Fruit fly (Drosophila melanogaster) whole organism, wandering third instar larva: ENCODE data around the gene CG4009.
A peak's percentile ranks its signal among the peaks of the same experiment; 100 is the strongest.

Experiments used
- Abd-B ChIP-seq: fragments of >200 bp; optimal IDR thresholded peaks from 2 replicates; lab custom pipeline; 2017; ENCODE audit warnings: missing biosample characterization, missing genetic modification characterization
- CG32264 ChIP-seq: fragments of 200-800 bp; sonication (Bioruptor generic); optimal IDR thresholded peaks from 2 replicates; lab custom pipeline; 2016; ENCODE audit warnings: missing biosample characterization, missing genetic modification characterization
- CG9705 ChIP-seq: fragments of 200-800 bp; sonication (Bioruptor generic); optimal IDR thresholded peaks from 2 replicates; lab custom pipeline; 2018; ENCODE audit warnings: missing biosample characterization, mild to moderate bottlenecking, missing genetic modification characterization
- CrebA ChIP-seq: fragments of 200-800 bp; sonication (Bioruptor generic); optimal IDR thresholded peaks from 2 replicates; lab custom pipeline; 2016; ENCODE audit warnings: missing biosample characterization, mild to moderate bottlenecking, missing genetic modification characterization, borderline replicate concordance
- Dfd ChIP-seq: fragments of >200 bp; optimal IDR thresholded peaks from 2 replicates; lab custom pipeline; 2017; ENCODE audit warnings: missing biosample characterization, missing genetic modification characterization
- Dif ChIP-seq: fragments of 200-275, 200-300 bp; sonication (Bioruptor generic); optimal IDR thresholded peaks from 2 replicates; lab custom pipeline; 2018; ENCODE audit warnings: missing biosample characterization, missing genetic modification characterization; ENCODE audit not compliant: partially characterized antibody
- GATAd ChIP-seq: sonication (Bioruptor generic); optimal IDR thresholded peaks from 2 replicates; lab custom pipeline; 2016; ENCODE audit warnings: missing biosample characterization, missing genetic modification characterization
- HLH106 ChIP-seq: fragments of 200-800 bp; optimal IDR thresholded peaks from 3 replicates; lab custom pipeline; 2019; ENCODE audit warnings: missing biosample characterization, mild to moderate bottlenecking, missing genetic modification characterization, moderate library complexity
- Hnf4 ChIP-seq: fragments of 200-800 bp; sonication (Bioruptor generic); optimal IDR thresholded peaks from 2 replicates; lab custom pipeline; 2016; ENCODE audit warnings: missing biosample characterization, mild to moderate bottlenecking, missing genetic modification characterization
- Hr78 ChIP-seq: fragments of >200 bp; optimal IDR thresholded peaks from 2 replicates; lab custom pipeline; 2017; ENCODE audit warnings: missing biosample characterization, missing genetic modification characterization
- Hr83 ChIP-seq: fragments of 200-300 bp; sonication (Bioruptor generic); optimal IDR thresholded peaks from 2 replicates; lab custom pipeline; 2016; ENCODE audit warnings: missing biosample characterization, mild to moderate bottlenecking, missing genetic modification characterization, moderate library complexity; ENCODE audit not compliant: poor library complexity, severe bottlenecking
- Jra ChIP-seq: sonication (Bioruptor generic); optimal IDR thresholded peaks from 2 replicates; lab custom pipeline; 2016; ENCODE audit warnings: missing biosample characterization, missing genetic modification characterization
- Mio ChIP-seq: sonication (Bioruptor generic); optimal IDR thresholded peaks from 2 replicates; lab custom pipeline; 2016; ENCODE audit warnings: missing biosample characterization, missing genetic modification characterization
- Myc ChIP-seq: fragments of >200 bp; optimal IDR thresholded peaks from 2 replicates; lab custom pipeline; 2017
- N ChIP-seq: fragments of >200 bp; optimal IDR thresholded peaks from 2 replicates; lab custom pipeline; 2018; ENCODE audit warnings: missing biosample characterization, missing external identifiers, missing genetic modification characterization
- OdsH ChIP-seq: fragments of 200-800 bp; sonication (Bioruptor generic); optimal IDR thresholded peaks from 2 replicates; lab custom pipeline; 2016; ENCODE audit warnings: missing biosample characterization, mild to moderate bottlenecking, missing genetic modification characterization
- Rel ChIP-seq, 2 experiments: fragments of 200-800 bp; sonication (Bioruptor generic) in 1 of 2; optimal IDR thresholded peaks; 2 replicates in 1 of 2; 3 replicates in 1 of 2; lab custom pipeline; 2016 to 2019; ENCODE audit warnings: mild to moderate bottlenecking in 2 of 2, missing biosample characterization in 2 of 2, missing genetic modification characterization in 2 of 2, moderate library complexity in 1 of 2
- Sp1 ChIP-seq: fragments of 200-800 bp; sonication (Bioruptor generic); optimal IDR thresholded peaks from 3 replicates; lab custom pipeline; 2019; ENCODE audit warnings: missing biosample characterization, mild to moderate bottlenecking, missing genetic modification characterization, moderate library complexity
- Vsx2 ChIP-seq: fragments of 200-300, 225-300 bp; sonication (Bioruptor generic); optimal IDR thresholded peaks from 2 replicates; lab custom pipeline; 2018; ENCODE audit warnings: missing biosample characterization, missing genetic modification characterization; ENCODE audit not compliant: partially characterized antibody
- br ChIP-seq: fragments of 200-800 bp; sonication (Bioruptor generic); optimal IDR thresholded peaks from 2 replicates; lab custom pipeline; 2016; ENCODE audit warnings: missing biosample characterization, missing genetic modification characterization
- brk ChIP-seq: fragments of 200-800 bp; sonication (Bioruptor generic); optimal IDR thresholded peaks from 2 replicates; lab custom pipeline; 2016; ENCODE audit warnings: missing biosample characterization, mild to moderate bottlenecking, missing genetic modification characterization
- dl ChIP-seq, 2 experiments: fragments of 175-275, 200-275 bp in 1 of 2; fragments of 200-275 bp in 1 of 2; sonication (Bioruptor generic); optimal IDR thresholded peaks; lab custom pipeline; 2018; ENCODE audit warnings: mild to moderate bottlenecking in 2 of 2, missing biosample characterization in 2 of 2, missing genetic modification characterization in 2 of 2, moderate library complexity in 2 of 2; ENCODE audit not compliant: partially characterized antibody in 2 of 2, insufficient read depth in 1 of 2
- dmrt93B ChIP-seq: fragments of 200-800 bp; sonication (Bioruptor generic); optimal IDR thresholded peaks from 2 replicates; lab custom pipeline; 2018; ENCODE audit warnings: missing biosample characterization, mild to moderate bottlenecking, missing genetic modification characterization
- dsf ChIP-seq: sonication (Bioruptor generic); optimal IDR thresholded peaks from 2 replicates; lab custom pipeline; 2016; ENCODE audit warnings: missing biosample characterization, missing genetic modification characterization, borderline replicate concordance
- ey ChIP-seq: fragments of 200-800 bp; sonication (Bioruptor generic); optimal IDR thresholded peaks from 2 replicates; lab custom pipeline; 2016; ENCODE audit warnings: missing biosample characterization, missing genetic modification characterization
- foxo ChIP-seq, 2 experiments: fragments of 200-800 bp; sonication (Bioruptor generic); optimal IDR thresholded peaks; 2 replicates in 1 of 2; 3 replicates in 1 of 2; lab custom pipeline; 2016 to 2017; ENCODE audit warnings: missing biosample characterization in 2 of 2, missing genetic modification characterization in 2 of 2
- fru ChIP-seq: fragments of 200-800 bp; sonication (Bioruptor generic); optimal IDR thresholded peaks from 3 replicates; lab custom pipeline; 2016; ENCODE audit warnings: missing biosample characterization, mild to moderate bottlenecking, missing genetic modification characterization
- h ChIP-seq: fragments of 200-800 bp; sonication (Bioruptor generic); optimal IDR thresholded peaks from 3 replicates; lab custom pipeline; 2016; ENCODE audit warnings: missing biosample characterization, mild to moderate bottlenecking, missing genetic modification characterization
- jim ChIP-seq: fragments of 175-275, 200-325 bp; sonication (Bioruptor generic); optimal IDR thresholded peaks from 2 replicates; lab custom pipeline; 2016; ENCODE audit warnings: missing biosample characterization, mild to moderate bottlenecking, missing genetic modification characterization
- lola ChIP-seq: fragments of >200 bp; optimal IDR thresholded peaks from 2 replicates; lab custom pipeline; 2017; ENCODE audit warnings: missing biosample characterization, missing genetic modification characterization
- pan ChIP-seq: fragments of >200 bp; optimal IDR thresholded peaks from 2 replicates; lab custom pipeline; 2017
- psq ChIP-seq: fragments of 200-800 bp; sonication (Bioruptor generic); optimal IDR thresholded peaks from 3 replicates; lab custom pipeline; 2017; ENCODE audit warnings: missing biosample characterization, mild to moderate bottlenecking, missing genetic modification characterization, moderate library complexity
- rgr ChIP-seq: fragments of 200-800 bp; sonication (Bioruptor generic); optimal IDR thresholded peaks from 3 replicates; lab custom pipeline; 2016; ENCODE audit warnings: missing biosample characterization, mild to moderate bottlenecking, missing genetic modification characterization
- sv ChIP-seq: fragments of 200-800 bp; sonication (Bioruptor generic); optimal IDR thresholded peaks from 3 replicates; lab custom pipeline; 2016; ENCODE audit warnings: missing biosample characterization, missing genetic modification characterization
- tai ChIP-seq: sonication (Bioruptor generic); optimal IDR thresholded peaks from 2 replicates; lab custom pipeline; 2016; ENCODE audit warnings: missing biosample characterization, missing genetic modification characterization
- usp ChIP-seq: fragments of >200 bp; optimal IDR thresholded peaks from 2 replicates; lab custom pipeline; 2017; ENCODE audit warnings: missing biosample characterization, missing genetic modification characterization
- woc ChIP-seq: sonication (Bioruptor generic); optimal IDR thresholded peaks from 2 replicates; lab custom pipeline; 2016; ENCODE audit warnings: missing biosample characterization, mild to moderate bottlenecking, missing genetic modification characterization

The CG4009 gene

DNA sequence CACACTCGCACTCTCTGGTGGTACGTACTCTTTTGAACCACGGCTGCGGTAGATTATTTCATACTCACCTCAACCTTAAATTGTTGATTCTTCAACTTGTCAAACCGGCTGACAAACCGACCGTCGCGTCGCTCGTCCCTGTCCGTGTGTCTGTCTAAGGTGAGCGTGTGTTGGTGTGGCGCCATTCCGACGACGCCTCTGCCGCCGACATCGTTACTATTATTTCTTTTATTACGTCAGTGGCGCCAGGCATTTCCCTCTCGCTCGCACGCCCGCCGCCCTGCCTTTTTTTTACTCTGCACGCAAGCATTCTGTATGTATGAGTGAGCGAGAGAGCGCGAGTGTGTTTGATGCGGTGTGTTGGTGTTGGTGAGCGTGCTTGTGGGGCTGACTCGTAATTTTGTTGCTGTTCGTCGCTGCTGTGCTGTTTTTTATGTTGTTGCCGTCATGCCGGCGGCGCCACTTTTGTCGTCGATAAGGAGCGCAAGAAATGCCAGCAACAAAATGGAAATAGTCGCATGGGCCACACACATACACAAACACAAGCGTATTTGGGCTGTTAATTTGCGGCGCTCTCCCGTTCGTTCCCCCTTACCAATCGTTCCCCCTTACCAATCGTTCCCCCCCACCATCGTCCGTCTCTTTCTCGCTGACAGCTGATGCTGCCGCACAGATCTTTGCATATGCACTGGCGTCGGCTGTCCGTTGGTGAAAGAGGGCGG lies 20.5 kb upstream of the CG4009 start:
- TF ChIP-seq psq (GFP tag; lab: Kevin White, UChicago) (peak; percentile 56), dl (GFP tag; optimal IDR thresholded peaks at IDR 0.05; lab: Kevin White, UChicago; ENCODE audit: insufficient read depth in 1 of 2, partially characterized antibody in 2 of 2) (peak; percentile 26 to 31), dsf (GFP tag; lab: Kevin White, UChicago) (no peak), Rel (GFP tag; optimal IDR thresholded peaks at IDR 0.05; lab: Kevin White, UChicago) (peak; percentile 76), Rel (tag; optimal IDR thresholded peaks at IDR 0.05; lab: Kevin White, UChicago) (peak; percentile 23), foxo (GFP tag; optimal IDR thresholded peaks at IDR 0.05; lab: Kevin White, UChicago) (peak; percentile 2 to 25), Hr83 (peak; percentile 52), Hnf4 (no peak), rgr (GFP tag; lab: Kevin White, UChicago) (peak; percentile 27), sv (GFP tag; lab: Kevin White, UChicago) (no peak), Jra (peak; percentile 8), CrebA (GFP tag; lab: Kevin White, UChicago) (peak; percentile 50), fru (GFP tag; lab: Kevin White, UChicago) (peak; percentile 62), OdsH (GFP tag; lab: Kevin White, UChicago) (peak; percentile 45), HLH106 (tag; lab: Kevin White, UChicago) (no peak), Abd-B (GFP tag; lab: Kevin White, UChicago) (peak; percentile 60), brk (peak; percentile 94), Hr78 (no peak), N (peak; percentile 84), Sp1 (GFP tag; lab: Kevin White, UChicago) (peak; percentile 48), h (peak; percentile 71), Vsx2 (GFP tag; lab: Kevin White, UChicago) (peak; percentile 78), ey (GFP tag; lab: Kevin White, UChicago) (no peak), br (GFP tag; lab: Kevin White, UChicago) (peak; percentile 33), pan (no peak), jim (GFP tag; lab: Kevin White, UChicago) (peak; percentile 82), usp (GFP tag; lab: Kevin White, UChicago) (no peak), Myc (no peak), tai (no peak), Dif (GFP tag; lab: Kevin White, UChicago) (peak; percentile 64), GATAd (GFP tag; lab: Kevin White, UChicago) (no peak)

DNA sequence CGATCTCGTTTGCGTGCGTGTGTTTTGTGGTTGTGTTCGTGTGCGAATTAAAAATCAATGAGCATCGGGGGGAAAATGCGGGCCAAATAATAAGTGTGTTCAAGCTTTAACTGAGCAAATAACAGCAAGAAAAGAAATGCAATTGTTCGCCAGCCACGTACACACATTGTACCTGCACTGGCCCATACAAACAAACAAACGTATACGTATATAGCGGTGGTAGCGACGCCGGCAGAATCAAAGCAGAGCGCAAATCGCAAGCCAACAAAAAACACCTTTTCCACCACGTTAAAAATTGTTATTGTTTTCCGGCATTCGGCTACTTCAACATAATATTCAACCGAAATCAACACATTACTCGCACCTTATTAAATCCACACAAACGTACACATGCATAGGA lies 18.7 kb upstream of the CG4009 start:
- TF ChIP-seq woc (GFP tag; lab: Kevin White, UChicago) (no peak), CG9705 (GFP tag; lab: Kevin White, UChicago) (no peak), Dif (GFP tag; lab: Kevin White, UChicago) (no peak), CG32264 (GFP tag; lab: Kevin White, UChicago) (no peak), Hnf4 (no peak), rgr (GFP tag; lab: Kevin White, UChicago) (no peak), h (no peak), dl (GFP tag; optimal IDR thresholded peaks at IDR 0.05; lab: Kevin White, UChicago; ENCODE audit: insufficient read depth in 1 of 2, partially characterized antibody in 2 of 2) (no peak), Jra (no peak), Hr78 (no peak), dsf (GFP tag; lab: Kevin White, UChicago) (no peak), jim (GFP tag; lab: Kevin White, UChicago) (no peak), brk (no peak)

dm6 chr3R:17053415-17054177 lies 17.8 kb upstream of the CG4009 start, which contains the start of gene Dad:
Gene Dad (plus strand): TSS chr3R:17054007.
- TF ChIP-seq Jra (no peak), CG9705 (GFP tag; lab: Kevin White, UChicago) (no peak), usp (GFP tag; lab: Kevin White, UChicago) (no peak), dmrt93B (GFP tag; lab: Kevin White, UChicago) (no peak), ey (GFP tag; lab: Kevin White, UChicago) (peak; percentile 49), N (no peak), CG32264 (GFP tag; lab: Kevin White, UChicago) (peak; percentile 1), Sp1 (GFP tag; lab: Kevin White, UChicago) (peak; percentile 34), Abd-B (GFP tag; lab: Kevin White, UChicago) (no peak), tai (peak; percentile 55), woc (GFP tag; lab: Kevin White, UChicago) (no peak), lola (GFP tag; lab: Kevin White, UChicago) (no peak), Mio (GFP tag; lab: Kevin White, UChicago) (no peak), sv (GFP tag; lab: Kevin White, UChicago) (no peak), rgr (GFP tag; lab: Kevin White, UChicago) (peak; percentile 78), jim (GFP tag; lab: Kevin White, UChicago) (no peak), HLH106 (tag; lab: Kevin White, UChicago) (peak; percentile 55), psq (GFP tag; lab: Kevin White, UChicago) (no peak), Myc (no peak), br (GFP tag; lab: Kevin White, UChicago) (peak; percentile 75), Dfd (GFP tag; lab: Kevin White, UChicago) (no peak), Dif (GFP tag; lab: Kevin White, UChicago) (peak; percentile 66), Rel (GFP tag; optimal IDR thresholded peaks at IDR 0.05; lab: Kevin White, UChicago) (peak; percentile 10), Rel (tag; optimal IDR thresholded peaks at IDR 0.05; lab: Kevin White, UChicago) (peak; percentile 8), Vsx2 (GFP tag; lab: Kevin White, UChicago) (peak; percentile 20), brk (peak; percentile 64), GATAd (GFP tag; lab: Kevin White, UChicago) (no peak), foxo (GFP tag; optimal IDR thresholded peaks at IDR 0.05; lab: Kevin White, UChicago) (peak in 1 of 2 experiments; percentile 71), fru (GFP tag; lab: Kevin White, UChicago) (peak; percentile 69), dsf (GFP tag; lab: Kevin White, UChicago) (no peak)
